Fruit fly (Drosophila melanogaster): Measurements from ENCODE around the gene CG31687.

dm6 chr2L:20400875-20401274 lies 49.1 kb upstream of the CG31687 start:
- no peak for TF ChIP-seq rn (GFP tag; IDR thresholded peaks at IDR 0.05)
- no peak for TF ChIP-seq CG10348 (GFP tag; IDR thresholded peaks at IDR 0.05)
- TF ChIP-seq CG14655 (GFP tag; optimal IDR thresholded peaks at IDR 0.05) = no peak
- TF ChIP-seq Pif1A (GFP tag; optimal IDR thresholded peaks at IDR 0.05) = no peak
- TF ChIP-seq CG17806 (tag; optimal IDR thresholded peaks at IDR 0.05) = no peak
- TF ChIP-seq CG15710 (tag; optimal IDR thresholded peaks at IDR 0.05) = no peak
- TF ChIP-seq CG4496 (GFP tag; IDR thresholded peaks at IDR 0.05) = no peak
- TF ChIP-seq Pif1B (GFP tag; optimal IDR thresholded peaks at IDR 0.05) = no peak
- no peak for TF ChIP-seq CG34367 (tag; optimal IDR thresholded peaks at IDR 0.05)
- TF ChIP-seq gl (tag; optimal IDR thresholded peaks at IDR 0.05) = no peak
- TF ChIP-seq Snoo (tag; optimal IDR thresholded peaks at IDR 0.05) = no peak
